Worm (Caenorhabditis elegans): ENCODE measurements around the gene R07C12.1.

DNA sequence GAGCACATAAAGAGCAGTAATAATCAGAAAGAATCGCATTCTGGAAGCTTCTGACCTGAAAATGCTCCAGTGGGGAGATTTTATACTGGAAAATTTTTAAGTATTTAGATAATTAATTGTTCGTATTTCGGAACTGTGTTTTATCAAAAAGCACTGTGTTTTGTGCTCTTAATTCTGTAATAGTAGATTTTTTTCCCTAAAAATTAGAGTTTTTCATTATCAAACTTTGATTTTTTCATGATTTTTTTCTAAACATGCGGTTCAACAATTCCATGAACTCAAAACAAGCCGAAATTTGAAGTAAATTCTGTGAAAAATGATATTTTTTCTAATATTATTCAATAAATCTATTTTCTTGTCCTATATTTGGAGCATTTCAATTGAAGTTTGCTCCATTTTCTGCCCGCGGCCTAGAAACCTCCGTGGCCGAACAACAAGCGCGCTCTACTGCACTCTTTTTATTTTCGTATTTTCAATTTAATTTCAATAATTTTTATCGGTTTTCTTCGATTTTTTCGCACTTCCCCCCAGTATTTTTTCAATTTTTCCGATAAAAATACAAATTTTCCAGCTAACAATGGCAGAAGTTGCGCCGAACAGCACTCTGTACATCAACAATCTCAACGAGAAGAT is 19.4 kb downstream of the R07C12.1 start, which contains the start of the genes K08D10.13 and rnp-2:
- TF ChIP-seq fkh-10 (GFP tag; optimal IDR thresholded peaks at IDR 0.05) (no peak), nhr-232 (tag; optimal IDR thresholded peaks at IDR 0.05) (no peak), ceh-31 (tag; optimal IDR thresholded peaks at IDR 0.05) (peak; percentile 57)

Measured in whole organism, late embryonic.